Worm (Caenorhabditis elegans): ENCODE results near the gene Y75B8A.31.

DNA sequence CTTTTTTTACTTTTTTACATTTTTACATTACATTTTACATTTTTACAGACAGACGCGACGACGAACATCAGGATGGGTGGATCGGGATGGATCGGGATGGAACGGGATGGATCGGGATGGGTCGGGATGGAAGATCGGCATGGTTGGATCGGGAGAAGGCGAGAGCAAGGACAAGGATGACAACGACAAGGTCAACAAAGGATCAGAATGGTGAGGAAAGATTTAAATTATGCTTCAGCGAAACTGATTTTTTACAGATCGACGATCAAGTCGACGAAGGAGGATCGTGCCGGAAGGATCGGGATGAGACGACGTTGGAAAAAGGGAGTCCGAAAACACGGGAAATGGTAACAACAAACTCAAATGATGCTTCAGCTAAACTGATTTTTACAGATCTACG is 36.7 kb downstream of the Y75B8A.31 start:
- TF ChIP-seq snpc-4 (tag; optimal IDR thresholded peaks at IDR 0.05) = no peak
- TF ChIP-seq elt-1 (tag; optimal IDR thresholded peaks at IDR 0.05; ENCODE audit: borderline replicate concordance, insufficient read depth) = no peak
- TF ChIP-seq unc-62 (GFP tag; optimal IDR thresholded peaks at IDR 0.05) = no peak
- no peak for TF ChIP-seq nhr-28 (tag; optimal IDR thresholded peaks at IDR 0.05)
- TF ChIP-seq nhr-76 (tag; optimal IDR thresholded peaks at IDR 0.05) = no peak
